Worm (Caenorhabditis elegans) whole organism, L3 larva: ENCODE data around the gene ZC132.9.

Experiments used
- egl-5 ChIP-seq: fragments of 150-350 bp; optimal IDR thresholded peaks from 2 replicates; lab custom pipeline; 2017; ENCODE audit warnings: missing biosample characterization, missing genetic modification reagents, missing genetic modification characterization, inconsistent platforms
- elt-3 ChIP-seq, 3 experiments: fragments of 150-350 bp in 1 of 3; sonication (generic microtip) in 2 of 3; optimal IDR thresholded peaks; 2 replicates in 2 of 3; 4 replicates in 1 of 3; lab custom pipeline; 2014 to 2017; ENCODE audit warnings: missing biosample characterization in 3 of 3, missing genetic modification characterization in 3 of 3
- fkh-10 ChIP-seq: sonication (generic microtip); optimal IDR thresholded peaks from 2 replicates; lab custom pipeline; 2017; ENCODE audit warnings: missing biosample characterization, missing genetic modification reagents, missing genetic modification characterization
- fos-1 ChIP-seq: fragments of 150-350 bp; optimal IDR thresholded peaks from 2 replicates; lab custom pipeline; 2014; ENCODE audit warnings: missing biosample characterization, missing genetic modification characterization
- hmg-11 ChIP-seq: sonication (generic microtip); optimal IDR thresholded peaks from 2 replicates; lab custom pipeline; 2016; ENCODE audit warnings: missing genetic modification characterization, missing compliant biosample characterization
- nhr-237 ChIP-seq: fragments of 150-350 bp; optimal IDR thresholded peaks from 2 replicates; lab custom pipeline; 2014; ENCODE audit warnings: missing biosample characterization, missing genetic modification characterization
- nhr-76 ChIP-seq: fragments of 150-350 bp; sonication (generic microtip); optimal IDR thresholded peaks from 5 replicates; lab custom pipeline; 2014; ENCODE audit warnings: missing biosample characterization, missing genetic modification characterization
- nhr-77 ChIP-seq: fragments of 150-350 bp; optimal IDR thresholded peaks from 2 replicates; lab custom pipeline; 2014; ENCODE audit warnings: missing biosample characterization, missing genetic modification characterization
- pha-4 ChIP-seq: fragments of 150-350 bp; optimal IDR thresholded peaks from 2 replicates; lab custom pipeline; 2014; ENCODE audit warnings: missing biosample characterization, missing genetic modification reagents, missing genetic modification characterization
- pqm-1 ChIP-seq: fragments of 150-350 bp; optimal IDR thresholded peaks from 2 replicates; lab custom pipeline; 2017; ENCODE audit warnings: missing biosample characterization, missing genetic modification characterization, inconsistent platforms
- snpc-4 ChIP-seq: fragments of 150-350 bp; optimal IDR thresholded peaks from 2 replicates; lab custom pipeline; 2014; ENCODE audit warnings: missing biosample characterization, missing genetic modification characterization
- unc-62 ChIP-seq: fragments of 150-350 bp; sonication (generic microtip); optimal IDR thresholded peaks from 4 replicates; lab custom pipeline; 2014; ENCODE audit warnings: missing biosample characterization, missing genetic modification reagents, missing genetic modification characterization

DNA sequence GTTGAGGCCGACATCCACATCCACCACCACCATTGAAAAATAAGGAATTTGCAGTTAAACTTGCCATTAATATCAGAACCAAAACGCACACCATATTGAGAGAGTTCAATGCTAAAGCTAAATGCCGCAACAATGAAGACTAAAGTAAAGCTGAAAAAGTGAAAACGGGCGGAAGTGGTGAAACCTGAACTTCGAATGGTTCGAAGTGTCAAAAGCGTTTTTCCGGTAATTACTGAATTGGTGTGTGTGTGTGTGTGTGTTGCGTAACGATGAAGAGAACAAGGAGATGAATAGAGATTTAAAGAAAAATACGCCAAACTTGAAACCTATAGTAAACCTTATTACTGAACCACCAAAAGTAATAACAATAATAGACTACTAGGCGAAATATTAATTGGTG lies 44.8 kb upstream of the ZC132.9 start, which contains the start of gene grl-13:
- TF ChIP-seq pha-4 (tag; lab: Kevin White, UChicago) = no peak
- no peak for TF ChIP-seq pqm-1 (tag; lab: Kevin White, UChicago)
- TF ChIP-seq egl-5 (tag; lab: Kevin White, UChicago) = no peak
- TF ChIP-seq elt-3 (tag; optimal IDR thresholded peaks at IDR 0.05; lab: Kevin White, UChicago) = no peak
- no peak for TF ChIP-seq snpc-4 (tag; lab: Kevin White, UChicago)
- TF ChIP-seq nhr-237 (tag; lab: Kevin White, UChicago) = no peak
- TF ChIP-seq unc-62 (GFP tag; lab: Kevin White, UChicago) = no peak
- TF ChIP-seq nhr-77 (tag; lab: Kevin White, UChicago) = no peak
- no peak for TF ChIP-seq nhr-76 (tag; lab: Kevin White, UChicago)
- TF ChIP-seq hmg-11 = no peak
- no peak for TF ChIP-seq fkh-10 (GFP tag; lab: Kevin White, UChicago)
- no peak for TF ChIP-seq fos-1 (tag; lab: Kevin White, UChicago)
